Fruit fly (Drosophila melanogaster): ENCODE data around the gene CG3156.

CG3156 gene

dm6 chrX:526479-527071 is 38.9 kb downstream of the CG3156 start:
- TF ChIP-seq nerfin-2 (GFP tag; IDR thresholded peaks at IDR 0.05; ENCODE audit: partially characterized antibody) = no peak
- TF ChIP-seq Rfx (GFP tag; IDR thresholded peaks at IDR 0.05) = no peak
- no peak for TF ChIP-seq D (optimal IDR thresholded peaks at IDR 0.05)
- peak; percentile 61 for TF ChIP-seq D (GFP tag; optimal IDR thresholded peaks at IDR 0.05)
- peak; percentile 88 for TF ChIP-seq CG1603 (tag; optimal IDR thresholded peaks at IDR 0.05)
- TF ChIP-seq Fer2 (tag; optimal IDR thresholded peaks at IDR 0.05) = no peak
- peak; percentile 59 to 91 for TF ChIP-seq chif (GFP tag; optimal IDR thresholded peaks at IDR 0.05)
- peak; percentile 57 for TF ChIP-seq pum (GFP tag; optimal IDR thresholded peaks at IDR 0.05)
- TF ChIP-seq Dref (GFP tag; IDR thresholded peaks at IDR 0.05) = no peak
- peak in 1 of 2 experiments; percentile 93 for TF ChIP-seq eve (GFP tag; optimal IDR thresholded peaks at IDR 0.05)
- peak; percentile 61 for TF ChIP-seq Kr (GFP tag; optimal IDR thresholded peaks at IDR 0.05)
- TF ChIP-seq unpg (GFP tag; optimal IDR thresholded peaks at IDR 0.05) = peak; percentile 37
- peak; percentile 90 for TF ChIP-seq CG7271 (tag; optimal IDR thresholded peaks at IDR 0.05)
- TF ChIP-seq pho (GFP tag; optimal IDR thresholded peaks at IDR 0.05) = no peak
- peak; percentile 67 for TF ChIP-seq nmo (GFP tag; optimal IDR thresholded peaks at IDR 0.05)
- no peak for TF ChIP-seq ranshi (GFP tag; IDR thresholded peaks at IDR 0.05)
- TF ChIP-seq Lim3 (GFP tag; IDR thresholded peaks at IDR 0.05) = no peak
- TF ChIP-seq Eip74EF (GFP tag; optimal IDR thresholded peaks at IDR 0.05) = no peak
- TF ChIP-seq Hr39 (optimal IDR thresholded peaks at IDR 0.05) = no peak
- TF ChIP-seq esg (GFP tag; conservative IDR thresholded peaks at IDR 0.05) = no peak
- no peak for TF ChIP-seq CG14860 (GFP tag; IDR thresholded peaks at IDR 0.05; ENCODE audit: partially characterized antibody)
- TF ChIP-seq CG18619 (GFP tag; optimal IDR thresholded peaks at IDR 0.05) = no peak
- TF ChIP-seq CG3065 (GFP tag; optimal IDR thresholded peaks at IDR 0.05) = no peak
- peak; percentile 46 for TF ChIP-seq Xbp1 (GFP tag; optimal IDR thresholded peaks at IDR 0.05)
- no peak for TF ChIP-seq CG17186 (GFP tag; optimal IDR thresholded peaks at IDR 0.05)
- TF ChIP-seq HHEX (GFP tag; optimal IDR thresholded peaks at IDR 0.05) = no peak
- peak; percentile 47 for TF ChIP-seq CG6254 (GFP tag; optimal IDR thresholded peaks at IDR 0.05)
- no peak for TF ChIP-seq CG16779 (GFP tag; IDR thresholded peaks at IDR 0.05)
- TF ChIP-seq MBD-R2 (GFP tag; IDR thresholded peaks at IDR 0.05) = no peak
- TF ChIP-seq lola (GFP tag; optimal IDR thresholded peaks at IDR 0.05) = peak in 1 of 3 experiments; percentile 85
- peak; percentile 68 for TF ChIP-seq pnt (GFP tag; optimal IDR thresholded peaks at IDR 0.05)
- peak; percentile 54 for TF ChIP-seq lilli (GFP tag; optimal IDR thresholded peaks at IDR 0.05)
- TF ChIP-seq TFAM (GFP tag; optimal IDR thresholded peaks at IDR 0.05) = no peak
- no peak for TF ChIP-seq CG17612 (GFP tag; IDR thresholded peaks at IDR 0.05)
- no peak for TF ChIP-seq CG9797 (GFP tag; optimal IDR thresholded peaks at IDR 0.05)
- TF ChIP-seq scrt (GFP tag; optimal IDR thresholded peaks at IDR 0.05) = no peak
- TF ChIP-seq chn (GFP tag; optimal IDR thresholded peaks at IDR 0.05) = peak; percentile 75
- TF ChIP-seq dimm (GFP tag; IDR thresholded peaks at IDR 0.05) = no peak
- TF ChIP-seq Asciz (GFP tag; optimal IDR thresholded peaks at IDR 0.05) = no peak
- no peak for TF ChIP-seq Sin3A (optimal IDR thresholded peaks at IDR 0.05)
- TF ChIP-seq CG13296 (GFP tag; optimal IDR thresholded peaks at IDR 0.05) = no peak
- TF ChIP-seq dan (GFP tag; IDR thresholded peaks at IDR 0.05) = peak; percentile 80
- no peak for TF ChIP-seq CG10543 (GFP tag; optimal IDR thresholded peaks at IDR 0.05)
- peak; percentile 30 for TF ChIP-seq Lhr (GFP tag; optimal IDR thresholded peaks at IDR 0.05)
- no peak for TF ChIP-seq Sox100B (GFP tag; optimal IDR thresholded peaks at IDR 0.05)
- TF ChIP-seq CG34422 (GFP tag; IDR thresholded peaks at IDR 0.05) = 0 out of 3 replicates have a peak, but pooled peaks have one; percentile 26
- no peak for TF ChIP-seq CG3726 (GFP tag; IDR thresholded peaks at IDR 0.05)
- peak; percentile 83 for TF ChIP-seq CG2712 (tag; optimal IDR thresholded peaks at IDR 0.05)
- no peak for TF ChIP-seq CG13287 (GFP tag; IDR thresholded peaks at IDR 0.05; ENCODE audit: partially characterized antibody)
- no peak for TF ChIP-seq CG12104 (GFP tag; optimal IDR thresholded peaks at IDR 0.05)
- no peak for TF ChIP-seq Sry-β (GFP tag; optimal IDR thresholded peaks at IDR 0.05)

Data from whole organism, embryonic.